Fruit fly (Drosophila melanogaster) whole organism: Measurements from ENCODE around the gene CG43093.

Experiments
- CG8478 ChIP-seq: fragments of >200 bp; optimal IDR thresholded peaks from 2 replicates; lab custom pipeline; 2018; ENCODE audit warnings: inconsistent platforms
- Dll ChIP-seq: fragments of >200 bp; optimal IDR thresholded peaks from 2 replicates; lab custom pipeline; 2017
- usp ChIP-seq: fragments of >200 bp; optimal IDR thresholded peaks from 2 replicates; lab custom pipeline; 2017; ENCODE audit warnings: missing biosample characterization, missing genetic modification characterization, mixed read lengths

dm6 chr3R:22747423-22748090 lies 22.6 kb downstream of the CG43093 start, which contains the start of gene CG17141:
- no peak for TF ChIP-seq CG8478 (lab: Kevin White, UChicago)
- no peak for TF ChIP-seq Dll
- TF ChIP-seq usp: no peak
